Worm (Caenorhabditis elegans) whole organism, L2 larva: ENCODE results near the gene F52G3.1.

ENCODE experiments used
- C34F6.9 ChIP-seq: fragments of 150-350 bp; optimal IDR thresholded peaks from 2 replicates; lab custom pipeline; 2014; ENCODE audit warnings: missing biosample characterization, missing genetic modification characterization
- F13H6.1 ChIP-seq: sonication (generic microtip); optimal IDR thresholded peaks from 2 replicates; lab custom pipeline; 2016; ENCODE audit warnings: missing genetic modification characterization, missing compliant biosample characterization
- Y55F3AM.14 ChIP-seq: fragments of 200-800 bp; sonication (Bioruptor generic); optimal IDR thresholded peaks from 2 replicates; lab custom pipeline; 2018; ENCODE audit warnings: mild to moderate bottlenecking, missing genetic modification characterization, missing compliant biosample characterization
- alr-1 ChIP-seq: fragments of 150-350 bp; optimal IDR thresholded peaks from 2 replicates; lab custom pipeline; 2014; ENCODE audit warnings: missing biosample characterization, missing genetic modification characterization
- aly-2 ChIP-seq: fragments of 150-350 bp; optimal IDR thresholded peaks from 2 replicates; lab custom pipeline; 2014; ENCODE audit warnings: missing biosample characterization, missing genetic modification characterization
- ama-1 ChIP-seq: fragments of 150-350 bp; optimal IDR thresholded peaks from 2 replicates; lab custom pipeline; 2018; ENCODE audit warnings: inconsistent platforms
- blmp-1 ChIP-seq: sonication (generic microtip); optimal IDR thresholded peaks from 2 replicates; lab custom pipeline; 2017; ENCODE audit warnings: missing genetic modification characterization, mild to moderate bottlenecking, missing compliant biosample characterization, antibody characterized with exemption, moderate library complexity; ENCODE audit not compliant: insufficient read depth
- ceh-16 ChIP-seq: fragments of 150-350 bp; optimal IDR thresholded peaks from 2 replicates; lab custom pipeline; 2014; ENCODE audit warnings: missing biosample characterization, missing genetic modification characterization
- ceh-82 ChIP-seq: fragments of 150-350 bp; optimal IDR thresholded peaks from 2 replicates; lab custom pipeline; 2014; ENCODE audit warnings: missing biosample characterization, missing genetic modification characterization
- crh-2 ChIP-seq: sonication (generic microtip); optimal IDR thresholded peaks from 2 replicates; lab custom pipeline; 2017; ENCODE audit warnings: missing biosample characterization, missing genetic modification characterization
- dmd-4 ChIP-seq: sonication (generic microtip); optimal IDR thresholded peaks from 2 replicates; lab custom pipeline; 2017; ENCODE audit warnings: missing biosample characterization, missing genetic modification characterization
- egl-27 ChIP-seq: sonication (generic microtip); optimal IDR thresholded peaks from 3 replicates; lab custom pipeline; 2017; ENCODE audit warnings: missing biosample characterization, missing genetic modification reagents, missing genetic modification characterization
- elt-1 ChIP-seq: fragments of 150-350 bp; optimal IDR thresholded peaks from 2 replicates; lab custom pipeline; 2014; ENCODE audit warnings: missing biosample characterization, missing genetic modification characterization
- elt-3 ChIP-seq: sonication (generic microtip); optimal IDR thresholded peaks from 2 replicates; lab custom pipeline; 2017; ENCODE audit warnings: missing biosample characterization, missing genetic modification characterization
- fos-1 ChIP-seq: fragments of 150-350 bp; optimal IDR thresholded peaks from 2 replicates; lab custom pipeline; 2014; ENCODE audit warnings: missing biosample characterization, missing genetic modification characterization
- gmeb-1 ChIP-seq: fragments of 150-350 bp; optimal IDR thresholded peaks from 2 replicates; lab custom pipeline; 2014; ENCODE audit warnings: missing biosample characterization, missing genetic modification characterization
- lin-11 ChIP-seq: fragments of 150-350 bp; sonication (generic microtip); optimal IDR thresholded peaks from 2 replicates; lab custom pipeline; 2014; ENCODE audit warnings: missing biosample characterization, missing genetic modification characterization, inconsistent platforms, mixed read lengths
- lin-13 ChIP-seq: fragments of 150-350 bp; optimal IDR thresholded peaks from 2 replicates; lab custom pipeline; 2014; ENCODE audit warnings: missing biosample characterization, missing genetic modification reagents, missing genetic modification characterization
- lin-39 ChIP-seq: fragments of 150-350 bp; optimal IDR thresholded peaks from 2 replicates; lab custom pipeline; 2014; ENCODE audit warnings: missing biosample characterization, missing genetic modification reagents, missing genetic modification characterization
- lsy-2 ChIP-seq, 2 experiments: fragments of 150-350 bp in 1 of 2; sonication (generic microtip) in 1 of 2; optimal IDR thresholded peaks; 2 replicates each; lab custom pipeline; 2014 to 2017; ENCODE audit warnings: missing biosample characterization in 2 of 2, missing genetic modification characterization in 2 of 2
- mab-5 ChIP-seq: fragments of 150-350 bp; optimal IDR thresholded peaks from 2 replicates; lab custom pipeline; 2014; ENCODE audit warnings: missing biosample characterization, missing genetic modification characterization
- mbf-1 ChIP-seq: sonication (generic microtip); optimal IDR thresholded peaks from 2 replicates; lab custom pipeline; 2017; ENCODE audit warnings: missing biosample characterization, missing genetic modification characterization
- mdl-1 ChIP-seq, 2 experiments: fragments of 150-350 bp in 1 of 2; sonication (generic microtip) in 1 of 2; optimal IDR thresholded peaks; 2 replicates each; lab custom pipeline; 2017; ENCODE audit warnings: missing biosample characterization in 2 of 2, missing genetic modification characterization in 2 of 2
- nhr-10 ChIP-seq: sonication (generic microtip); optimal IDR thresholded peaks from 2 replicates; lab custom pipeline; 2017; ENCODE audit warnings: missing biosample characterization, missing genetic modification characterization
- nhr-11 ChIP-seq: fragments of 150-350 bp; optimal IDR thresholded peaks from 2 replicates; lab custom pipeline; 2014; ENCODE audit warnings: missing biosample characterization, missing genetic modification characterization
- nhr-12 ChIP-seq: fragments of 150-350 bp; optimal IDR thresholded peaks from 2 replicates; lab custom pipeline; 2014; ENCODE audit warnings: missing biosample characterization, missing genetic modification characterization
- nhr-129 ChIP-seq: fragments of 150-350 bp; optimal IDR thresholded peaks from 2 replicates; lab custom pipeline; 2014; ENCODE audit warnings: missing biosample characterization, missing genetic modification characterization
- nhr-23 ChIP-seq: fragments of 150-350 bp; optimal IDR thresholded peaks from 2 replicates; lab custom pipeline; 2014; ENCODE audit warnings: missing biosample characterization, missing genetic modification reagents, missing genetic modification characterization
- nhr-237 ChIP-seq: fragments of 150-350 bp; optimal IDR thresholded peaks from 2 replicates; lab custom pipeline; 2014; ENCODE audit warnings: missing biosample characterization, missing genetic modification characterization
- nhr-25 ChIP-seq: fragments of 150-350 bp; sonication (generic microtip); optimal IDR thresholded peaks from 3 replicates; lab custom pipeline; 2014; ENCODE audit warnings: missing biosample characterization, missing genetic modification characterization
- nhr-6 ChIP-seq: fragments of 150-350 bp; optimal IDR thresholded peaks from 2 replicates; lab custom pipeline; 2014; ENCODE audit warnings: missing biosample characterization, missing genetic modification characterization
- nhr-77 ChIP-seq: fragments of 150-350 bp; optimal IDR thresholded peaks from 2 replicates; lab custom pipeline; 2014; ENCODE audit warnings: missing biosample characterization, missing genetic modification characterization
- peb-1 ChIP-seq: fragments of 150-350 bp; optimal IDR thresholded peaks from 2 replicates; lab custom pipeline; 2014; ENCODE audit warnings: missing biosample characterization, missing genetic modification characterization
- sem-4 ChIP-seq: fragments of 150-350 bp; optimal IDR thresholded peaks from 2 replicates; lab custom pipeline; 2014; ENCODE audit warnings: missing biosample characterization, missing genetic modification reagents, missing genetic modification characterization
- skn-1 ChIP-seq: sonication (generic microtip); optimal IDR thresholded peaks from 2 replicates; lab custom pipeline; 2017; ENCODE audit warnings: missing biosample characterization, missing genetic modification characterization
- sma-3 ChIP-seq: sonication (generic microtip); optimal IDR thresholded peaks from 2 replicates; lab custom pipeline; 2016; ENCODE audit warnings: missing genetic modification reagents, missing genetic modification characterization, missing compliant biosample characterization
- sma-9 ChIP-seq, 2 experiments: fragments of 150-350 bp in 1 of 2; sonication (generic microtip) in 1 of 2; optimal IDR thresholded peaks; 2 replicates each; lab custom pipeline; 2014 to 2016; ENCODE audit warnings: missing genetic modification characterization in 2 of 2, mild to moderate bottlenecking in 1 of 2, missing biosample characterization in 1 of 2, missing compliant biosample characterization in 1 of 2, missing genetic modification reagents in 1 of 2, moderate library complexity in 1 of 2
- snpc-4 ChIP-seq: fragments of 150-350 bp; optimal IDR thresholded peaks from 2 replicates; lab custom pipeline; 2014; ENCODE audit warnings: missing biosample characterization, missing genetic modification characterization
- unc-39 ChIP-seq: fragments of 150-350 bp; optimal IDR thresholded peaks from 2 replicates; lab custom pipeline; 2014; ENCODE audit warnings: missing biosample characterization, missing genetic modification characterization
- unc-55 ChIP-seq: fragments of 150-350 bp; sonication (generic microtip); optimal IDR thresholded peaks from 3 replicates; lab custom pipeline; 2014; ENCODE audit warnings: missing biosample characterization, missing genetic modification reagents, missing genetic modification characterization
- unc-62 ChIP-seq: fragments of 150-350 bp; optimal IDR thresholded peaks from 2 replicates; lab custom pipeline; 2014; ENCODE audit warnings: missing biosample characterization, missing genetic modification reagents, missing genetic modification characterization
- zag-1 ChIP-seq: fragments of 150-350 bp; optimal IDR thresholded peaks from 2 replicates; lab custom pipeline; 2014; ENCODE audit warnings: missing biosample characterization, missing genetic modification characterization
- ztf-1 ChIP-seq: fragments of 200-800 bp; sonication (Bioruptor generic); conservative IDR thresholded peaks from 2 replicates; pipeline ENCODE4 v1.3.6; 2022; ENCODE audit warnings: missing genetic modification characterization, missing compliant biosample characterization
- ztf-11 ChIP-seq: sonication (generic microtip); optimal IDR thresholded peaks from 2 replicates; lab custom pipeline; 2017; ENCODE audit warnings: missing biosample characterization, missing genetic modification characterization
- ztf-4 ChIP-seq: fragments of 150-350 bp; optimal IDR thresholded peaks from 2 replicates; lab custom pipeline; 2014; ENCODE audit warnings: missing biosample characterization, missing genetic modification characterization

The F52G3.1 gene

ce11 chrX:16952859-16953258, 10.8 kb upstream of the F52G3.1 start, which contains the start of gene F52G3.8:
F52G3.8 (minus strand) TSS chrX:16952959.
- TF ChIP-seq lin-11 (tag; lab: Kevin White, UChicago) = no peak
- no peak for TF ChIP-seq unc-55
- TF ChIP-seq ceh-16 (tag; lab: Kevin White, UChicago) = no peak
- TF ChIP-seq nhr-23 (tag; lab: Kevin White, UChicago) = no peak
- no peak for TF ChIP-seq F13H6.1 (tag; lab: Kevin White, UChicago)
- no peak for TF ChIP-seq crh-2 (tag; lab: Kevin White, UChicago)
- TF ChIP-seq nhr-77 = no peak
- no peak for TF ChIP-seq nhr-129 (tag; lab: Kevin White, UChicago)
- no peak for TF ChIP-seq nhr-11 (tag; lab: Kevin White, UChicago)
- TF ChIP-seq dmd-4 (tag; lab: Kevin White, UChicago) = no peak
- no peak for TF ChIP-seq mdl-1 (tag; optimal IDR thresholded peaks at IDR 0.05; lab: Kevin White, UChicago)

ce11 chrX:16958015-16958414, 5.7 kb upstream of the F52G3.1 start:
- TF ChIP-seq nhr-129 (tag; lab: Kevin White, UChicago) (no peak), lsy-2 (tag; optimal IDR thresholded peaks at IDR 0.05; lab: Kevin White, UChicago) (no peak), gmeb-1 (tag; lab: Kevin White, UChicago) (no peak), lin-13 (GFP tag; lab: Kevin White, UChicago) (no peak), snpc-4 (tag; lab: Kevin White, UChicago) (no peak)

ce11 chrX:16960346-16960745, 3.3 kb upstream of the F52G3.1 start:
- TF ChIP-seq peb-1 (tag; lab: Kevin White, UChicago) (no peak), aly-2 (tag; lab: Kevin White, UChicago) (no peak), nhr-12 (tag; lab: Kevin White, UChicago) (no peak), ceh-16 (tag; lab: Kevin White, UChicago) (no peak), nhr-129 (tag; lab: Kevin White, UChicago) (peak; percentile 0), skn-1 (tag; lab: Kevin White, UChicago) (no peak)

ce11 chrX:16961387-16961786, 2.3 kb upstream of the F52G3.1 start:
- TF ChIP-seq crh-2 (tag; lab: Kevin White, UChicago) (peak; percentile 93), elt-3 (tag; lab: Kevin White, UChicago) (no peak), ztf-1 (no peak), ceh-16 (tag; lab: Kevin White, UChicago) (no peak), lsy-2 (tag; optimal IDR thresholded peaks at IDR 0.05; lab: Kevin White, UChicago) (peak; percentile 48 to 80), ceh-82 (tag; lab: Kevin White, UChicago) (no peak), skn-1 (tag; lab: Kevin White, UChicago) (no peak), sem-4 (tag; lab: Kevin White, UChicago) (peak; percentile 95), C34F6.9 (tag; lab: Kevin White, UChicago) (peak; percentile 93), lin-39 (peak; percentile 76), ztf-11 (no peak), egl-27 (tag; lab: Kevin White, UChicago) (peak; percentile 81), ama-1 (lab: Kevin White, UChicago) (no peak), nhr-10 (tag; lab: Kevin White, UChicago) (no peak), mdl-1 (tag; optimal IDR thresholded peaks at IDR 0.05; lab: Kevin White, UChicago) (peak; percentile 53 to 89), unc-39 (no peak), blmp-1 (peak; percentile 83), zag-1 (tag; lab: Kevin White, UChicago) (peak; percentile 90), snpc-4 (tag; lab: Kevin White, UChicago) (peak; percentile 56), sma-9 (GFP tag; optimal IDR thresholded peaks at IDR 0.05; lab: Kevin White, UChicago) (peak; percentile 91), sma-9 (tag; optimal IDR thresholded peaks at IDR 0.05; lab: Kevin White, UChicago) (no peak), sma-3 (GFP tag; lab: Kevin White, UChicago) (peak; percentile 73), unc-62 (GFP tag; lab: Kevin White, UChicago) (no peak), nhr-129 (tag; lab: Kevin White, UChicago) (peak; percentile 96), alr-1 (tag; lab: Kevin White, UChicago) (no peak), nhr-23 (tag; lab: Kevin White, UChicago) (peak; percentile 64), unc-55 (peak; percentile 95), fos-1 (peak; percentile 90), elt-1 (tag; lab: Kevin White, UChicago) (no peak), nhr-237 (tag; lab: Kevin White, UChicago) (no peak), nhr-77 (no peak), mab-5 (tag; lab: Kevin White, UChicago) (peak; percentile 52), lin-13 (GFP tag; lab: Kevin White, UChicago) (peak; percentile 86), F13H6.1 (tag; lab: Kevin White, UChicago) (peak; percentile 95), Y55F3AM.14 (GFP tag; lab: Kevin White, UChicago) (peak; percentile 54), gmeb-1 (tag; lab: Kevin White, UChicago) (peak; percentile 65), nhr-11 (tag; lab: Kevin White, UChicago) (no peak), nhr-25 (tag; lab: Kevin White, UChicago) (peak; percentile 84), aly-2 (tag; lab: Kevin White, UChicago) (no peak), lin-11 (tag; lab: Kevin White, UChicago) (peak; percentile 88), mbf-1 (no peak), nhr-6 (tag; lab: Kevin White, UChicago) (peak; percentile 77), ztf-4 (tag; lab: Kevin White, UChicago) (peak; percentile 78)
